Worm (Caenorhabditis elegans): ENCODE results near the gene clh-5.

DNA sequence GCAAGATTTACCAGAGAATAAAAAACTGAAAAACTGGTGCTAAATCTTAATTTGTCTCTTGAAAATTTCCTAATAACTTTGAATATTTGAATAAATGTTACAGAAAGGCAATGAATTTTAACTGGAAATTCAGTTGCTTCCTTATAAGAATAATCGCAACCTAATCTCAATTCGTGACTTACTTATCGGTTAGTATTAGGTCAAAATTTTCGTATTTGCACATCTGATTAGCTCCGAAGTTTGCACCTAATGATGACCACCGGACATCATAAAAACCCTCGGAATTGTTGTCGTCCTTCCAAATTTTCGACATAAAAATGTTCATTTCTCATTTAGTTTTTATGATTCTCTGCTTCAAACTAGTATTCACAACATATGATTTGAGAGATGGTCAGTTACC is 39.4 kb upstream of the clh-5 start, which contains the start of gene C16D2.3:
- TF ChIP-seq mep-1 (tag; optimal IDR thresholded peaks at IDR 0.05) (no peak), ces-1 (GFP tag; optimal IDR thresholded peaks at IDR 0.05) (no peak), mab-5 (tag; optimal IDR thresholded peaks at IDR 0.05) (no peak), blmp-1 (tag; optimal IDR thresholded peaks at IDR 0.05) (no peak), ceh-83 (GFP tag; optimal IDR thresholded peaks at IDR 0.05) (no peak), unc-62 (GFP tag; optimal IDR thresholded peaks at IDR 0.05) (no peak), snpc-4 (tag; optimal IDR thresholded peaks at IDR 0.05) (no peak)
